Worm (Caenorhabditis elegans) whole organism, young adult: ENCODE data around the gene egl-20.

Experiments
- B0336.3 ChIP-seq: fragments of 200-800 bp; sonication (Bioruptor generic); IDR thresholded peaks from 2 replicates; pipeline ENCODE4 v1.3.6; 2022; ENCODE audit warnings: missing genetic modification characterization, missing compliant biosample characterization
- F49E8.2 ChIP-seq: sonication (generic microtip); optimal IDR thresholded peaks from 3 replicates; lab custom pipeline; 2017; ENCODE audit warnings: missing genetic modification characterization, mild to moderate bottlenecking, missing compliant biosample characterization, antibody characterized with exemption, moderate library complexity; ENCODE audit not compliant: insufficient read depth
- K11D2.4 ChIP-seq: fragments of 200-800 bp; sonication (Bioruptor generic); IDR thresholded peaks from 2 replicates; pipeline ENCODE4 v1.3.6; 2022; ENCODE audit warnings: missing genetic modification reagents, missing genetic modification characterization, missing compliant biosample characterization
- aptf-2 ChIP-seq: fragments of 200-800 bp; sonication (Bioruptor generic); conservative IDR thresholded peaks from 2 replicates; pipeline ENCODE4 v1.3.6; 2022; ENCODE audit warnings: missing genetic modification reagents, missing genetic modification characterization, missing compliant biosample characterization
- attf-5 ChIP-seq: fragments of 200-800 bp; sonication (Bioruptor generic); optimal IDR thresholded peaks from 2 replicates; lab custom pipeline; 2018; ENCODE audit warnings: mild to moderate bottlenecking, missing genetic modification characterization, missing compliant biosample characterization
- bed-1 ChIP-seq: fragments of 200-800 bp; sonication (Bioruptor generic); IDR thresholded peaks from 2 replicates; pipeline ENCODE4 v1.3.6; 2022; ENCODE audit warnings: missing genetic modification reagents, missing genetic modification characterization, missing compliant biosample characterization
- cebp-1 ChIP-seq, 2 experiments: fragments of 200-800 bp in 1 of 2; sonication (Bioruptor generic) in 1 of 2; sonication (generic microtip) in 1 of 2; IDR thresholded peaks in 1 of 2; optimal IDR thresholded peaks in 1 of 2; 2 replicates each; pipeline versions ENCODE4 v1.3.6 to Lab custom; 2017 to 2022; ENCODE audit warnings: missing compliant biosample characterization in 2 of 2, missing genetic modification characterization in 2 of 2, mild to moderate bottlenecking in 1 of 2, missing genetic modification reagents in 1 of 2, moderate library complexity in 1 of 2
- ceh-100 ChIP-seq: fragments of 200-800 bp; sonication (Bioruptor generic); IDR thresholded peaks from 2 replicates; pipeline ENCODE4 v1.3.6; 2022; ENCODE audit warnings: missing genetic modification reagents, missing genetic modification characterization, missing compliant biosample characterization
- ceh-58 ChIP-seq: fragments of 200-800 bp; sonication (Bioruptor generic); IDR thresholded peaks from 2 replicates; pipeline ENCODE4 v1.3.6; 2022; ENCODE audit warnings: missing genetic modification characterization, missing compliant biosample characterization
- dox-1 ChIP-seq: fragments of 200-800 bp; sonication (Bioruptor generic); IDR thresholded peaks from 2 replicates; pipeline ENCODE4 v1.3.6; 2022; ENCODE audit warnings: missing genetic modification reagents, missing genetic modification characterization, missing compliant biosample characterization
- egl-44 ChIP-seq: fragments of 200-800 bp; sonication (Bioruptor generic); IDR thresholded peaks from 2 replicates; pipeline ENCODE4 v1.3.6; 2022; ENCODE audit warnings: missing genetic modification reagents, missing genetic modification characterization, missing compliant biosample characterization
- ets-4 ChIP-seq: fragments of 200-800 bp; sonication (Bioruptor generic); optimal IDR thresholded peaks from 2 replicates; lab custom pipeline; 2018; ENCODE audit warnings: mild to moderate bottlenecking, missing genetic modification characterization, missing compliant biosample characterization
- gei-17 ChIP-seq: fragments of 200-800 bp; sonication (Bioruptor generic); optimal IDR thresholded peaks from 2 replicates; lab custom pipeline; 2018; ENCODE audit warnings: mild to moderate bottlenecking, missing genetic modification characterization, missing compliant biosample characterization
- hlh-12 ChIP-seq: sonication (generic microtip); optimal IDR thresholded peaks from 2 replicates; lab custom pipeline; 2016; ENCODE audit warnings: missing genetic modification characterization, missing compliant biosample characterization
- hmg-1.2 ChIP-seq: fragments of 200-800 bp; sonication (Bioruptor generic); IDR thresholded peaks from 2 replicates; pipeline ENCODE4 v1.3.6; 2022; ENCODE audit warnings: missing genetic modification reagents, missing genetic modification characterization, missing compliant biosample characterization
- hsf-1 ChIP-seq: fragments of 200-800 bp; sonication (Bioruptor generic); IDR thresholded peaks from 2 replicates; pipeline ENCODE4 v1.3.6; 2022; ENCODE audit warnings: missing genetic modification reagents, missing genetic modification characterization, missing compliant biosample characterization
- lin-40 ChIP-seq: sonication (generic microtip); optimal IDR thresholded peaks from 2 replicates; lab custom pipeline; 2016; ENCODE audit warnings: missing genetic modification characterization, mild to moderate bottlenecking, missing compliant biosample characterization, missing genotype, missing genetic modification reagents
- lin-54 ChIP-seq: fragments of 200-800 bp; sonication (Bioruptor generic); optimal IDR thresholded peaks from 2 replicates; lab custom pipeline; 2018; ENCODE audit warnings: mild to moderate bottlenecking, missing genetic modification characterization, missing compliant biosample characterization
- lsl-1 ChIP-seq: fragments of 200-800 bp; sonication (Bioruptor generic); optimal IDR thresholded peaks from 2 replicates; lab custom pipeline; 2018; ENCODE audit warnings: mild to moderate bottlenecking, missing genetic modification characterization, moderate library complexity, missing compliant biosample characterization
- lsy-27 ChIP-seq: sonication (generic microtip); optimal IDR thresholded peaks from 2 replicates; lab custom pipeline; 2017; ENCODE audit warnings: missing genetic modification characterization, mild to moderate bottlenecking, missing compliant biosample characterization, antibody characterized with exemption, missing genotype, borderline replicate concordance; ENCODE audit not compliant: insufficient read depth
- madf-10 ChIP-seq: sonication (generic microtip); optimal IDR thresholded peaks from 2 replicates; lab custom pipeline; 2016; ENCODE audit warnings: mild to moderate bottlenecking, missing genetic modification characterization, missing compliant biosample characterization
- mes-4 ChIP-seq: sonication (generic microtip); optimal IDR thresholded peaks from 2 replicates; lab custom pipeline; 2016; ENCODE audit warnings: missing genotype, missing genetic modification characterization, missing compliant biosample characterization
- mxl-1 ChIP-seq: sonication (generic microtip); optimal IDR thresholded peaks from 2 replicates; lab custom pipeline; 2016; ENCODE audit warnings: missing genetic modification characterization, missing compliant biosample characterization
- nhr-179 ChIP-seq: sonication (generic microtip); optimal IDR thresholded peaks from 2 replicates; lab custom pipeline; 2016; ENCODE audit warnings: mild to moderate bottlenecking, missing genetic modification characterization, missing compliant biosample characterization
- nhr-80 ChIP-seq: sonication (generic microtip); optimal IDR thresholded peaks from 2 replicates; lab custom pipeline; 2016; ENCODE audit warnings: missing genetic modification characterization, missing compliant biosample characterization
- repo-1 ChIP-seq: sonication (generic microtip); optimal IDR thresholded peaks from 2 replicates; lab custom pipeline; 2017; ENCODE audit warnings: mild to moderate bottlenecking, missing genetic modification characterization, missing compliant biosample characterization
- sdz-38 ChIP-seq: sonication (generic microtip); optimal IDR thresholded peaks from 2 replicates; lab custom pipeline; 2016; ENCODE audit warnings: missing genotype, missing genetic modification characterization, missing compliant biosample characterization
- snpc-1.3 ChIP-seq: sonication (generic microtip); optimal IDR thresholded peaks from 2 replicates; lab custom pipeline; 2017; ENCODE audit warnings: missing genetic modification characterization, mild to moderate bottlenecking, missing compliant biosample characterization, antibody characterized with exemption, moderate library complexity, missing genotype, missing genetic modification reagents; ENCODE audit not compliant: insufficient read depth
- tbp1 ChIP-seq: fragments of 200-800 bp; sonication (Bioruptor generic); optimal IDR thresholded peaks from 2 replicates; lab custom pipeline; 2018; ENCODE audit warnings: mild to moderate bottlenecking, missing genetic modification characterization, missing compliant biosample characterization
- tbx-9 ChIP-seq: sonication (generic microtip); optimal IDR thresholded peaks from 2 replicates; lab custom pipeline; 2016; ENCODE audit warnings: borderline replicate concordance, missing genetic modification characterization, inconsistent platforms, missing compliant biosample characterization
- ztf-22 ChIP-seq: fragments of 200-800 bp; sonication (Bioruptor generic); optimal IDR thresholded peaks from 2 replicates; lab custom pipeline; 2018; ENCODE audit warnings: mild to moderate bottlenecking, missing genetic modification characterization, moderate library complexity, missing compliant biosample characterization
- ztf-25 ChIP-seq: fragments of 200-800 bp; sonication (Bioruptor generic); IDR thresholded peaks from 2 replicates; pipeline ENCODE4 v1.3.6; 2022; ENCODE audit warnings: missing genetic modification reagents, missing genetic modification characterization, missing compliant biosample characterization
- ztf-6 ChIP-seq: fragments of 200-800 bp; sonication (Bioruptor generic); IDR thresholded peaks from 2 replicates; pipeline ENCODE4 v1.3.6; 2022; ENCODE audit warnings: missing genetic modification reagents, missing genetic modification characterization, missing compliant biosample characterization

egl-20 gene

DNA sequence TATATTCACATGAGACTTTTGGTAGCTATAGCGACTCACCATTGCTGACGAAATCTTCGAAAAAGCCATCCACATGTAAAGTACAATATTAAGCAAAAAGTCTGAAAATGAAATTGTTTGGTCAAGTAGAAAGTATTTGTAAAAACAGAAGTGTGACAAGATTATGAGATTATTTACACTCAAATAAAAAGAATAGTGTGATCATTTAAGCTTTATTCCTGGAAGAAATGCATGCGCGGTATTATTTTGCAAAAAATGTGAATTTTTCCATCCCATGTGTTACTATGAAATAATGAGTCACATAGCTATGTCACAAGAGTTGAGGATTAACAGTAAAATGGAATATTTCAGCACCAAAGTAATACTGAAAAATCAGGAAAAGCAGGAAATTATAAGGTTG lies 4.7 kb downstream of the egl-20 start, which contains the start of gene dct-15:
Gene dct-15, minus strand, starts transcription at position 101 of the 400 bp plus-strand sequence.
- TF ChIP-seq aptf-2 (GFP tag; lab: Robert Waterston, UW) (no peak), gei-17 (GFP tag; lab: Kevin White, UChicago) (no peak), repo-1 (tag; lab: Kevin White, UChicago) (no peak), mxl-1 (tag; lab: Kevin White, UChicago) (no peak), sdz-38 (tag; lab: Kevin White, UChicago) (no peak), hlh-12 (tag; lab: Kevin White, UChicago) (no peak), F49E8.2 (tag; lab: Kevin White, UChicago) (no peak), lsl-1 (no peak), dox-1 (GFP tag; lab: Robert Waterston, UW) (no peak), hsf-1 (GFP tag; lab: Robert Waterston, UW) (no peak), ceh-58 (no peak), lsy-27 (tag; lab: Kevin White, UChicago) (no peak), ceh-100 (GFP tag; lab: Robert Waterston, UW) (no peak), nhr-179 (tag; lab: Kevin White, UChicago) (no peak), tbx-9 (tag; lab: Kevin White, UChicago) (no peak), ztf-25 (GFP tag; lab: Robert Waterston, UW) (no peak), ztf-6 (GFP tag; lab: Robert Waterston, UW) (no peak)

DNA sequence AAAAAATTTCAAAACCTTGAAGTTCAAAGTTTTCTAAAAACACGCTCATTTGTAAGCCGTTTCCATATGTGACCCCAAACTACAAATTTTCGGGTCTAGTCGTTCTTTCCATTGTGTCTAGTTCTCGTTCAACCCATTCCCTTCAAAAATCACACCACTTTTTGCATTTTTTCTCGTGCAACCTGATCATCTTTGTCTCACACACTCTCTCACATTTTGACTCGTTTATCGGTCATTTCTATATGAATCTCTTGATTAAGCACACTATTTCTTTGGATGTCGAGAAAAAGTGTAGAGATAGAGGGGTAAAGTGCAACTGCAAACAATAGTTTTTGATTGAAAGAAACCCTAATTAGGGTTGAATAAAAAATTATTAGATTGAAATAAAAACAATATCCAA lies 11.8 kb downstream of the egl-20 start:
- TF ChIP-seq hmg-1.2 (GFP tag; lab: Robert Waterston, UW): peak; percentile 75; the same call in 1 of the 2 replicates
- peak; percentile 29 for TF ChIP-seq madf-10
- peak; percentile 35 for TF ChIP-seq ets-4 (GFP tag; lab: Kevin White, UChicago)
- no peak for TF ChIP-seq snpc-1.3 (tag; lab: Kevin White, UChicago)
- no peak for TF ChIP-seq K11D2.4 (GFP tag; lab: Robert Waterston, UW)
- TF ChIP-seq tbp1 (GFP tag; lab: Kevin White, UChicago): peak; percentile 24
- no peak for TF ChIP-seq cebp-1 (GFP tag; IDR thresholded peaks at IDR 0.05; lab: Robert Waterston, UW)
- TF ChIP-seq cebp-1 (tag; optimal IDR thresholded peaks at IDR 0.05; lab: Kevin White, UChicago): peak; percentile 55
- peak; percentile 18 for TF ChIP-seq lin-40
- TF ChIP-seq nhr-80 (tag; lab: Kevin White, UChicago): peak; percentile 74
- 0 out of 2 replicates have a peak, but pooled peaks have one; percentile 15 for TF ChIP-seq egl-44 (GFP tag; lab: Robert Waterston, UW)
- TF ChIP-seq bed-1 (GFP tag; lab: Robert Waterston, UW): no peak
- TF ChIP-seq attf-5 (GFP tag; lab: Kevin White, UChicago): peak; percentile 16
- peak; percentile 42; the same call in 1 of the 2 replicates for TF ChIP-seq B0336.3 (GFP tag; lab: Robert Waterston, UW)
- TF ChIP-seq ztf-22: no peak

DNA sequence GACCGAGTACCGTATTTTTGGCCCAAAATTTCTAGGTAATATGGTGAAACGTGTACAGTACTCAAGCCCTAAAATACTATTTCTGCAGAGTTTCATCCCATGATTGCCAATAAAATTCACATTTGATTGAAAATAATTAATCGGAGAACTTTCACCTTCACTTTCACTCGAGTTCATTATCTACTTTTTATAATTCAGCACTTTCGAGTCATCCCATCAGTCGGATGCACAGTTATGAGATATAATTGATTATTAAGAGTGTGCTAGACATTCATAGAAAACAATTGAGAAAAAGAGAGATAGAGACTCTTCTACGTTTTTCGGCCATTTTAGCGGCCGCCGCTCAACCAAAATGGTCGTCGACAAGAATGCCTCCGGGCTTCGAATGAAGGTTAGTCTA lies 12.6 kb downstream of the egl-20 start, which contains the start of gene fat-3:
Gene fat-3, plus strand, starts transcription at position 313 of the 400 bp plus-strand sequence.
- TF ChIP-seq nhr-179 (tag; lab: Kevin White, UChicago) (no peak), ztf-25 (GFP tag; lab: Robert Waterston, UW) (no peak), hmg-1.2 (GFP tag; lab: Robert Waterston, UW) (peak; percentile 53; the same call in 1 of the 2 replicates), lin-54 (GFP tag; lab: Kevin White, UChicago) (no peak), mes-4 (no peak), nhr-80 (tag; lab: Kevin White, UChicago) (peak; percentile 75)
- TF ChIP-seq, all 124 proteins: peak for 2
